Fruit fly (Drosophila melanogaster): ENCODE results near the gene Or85f.
A peak's percentile ranks its signal among the peaks of the same experiment; 100 is the strongest.

Gene Or85f

DNA sequence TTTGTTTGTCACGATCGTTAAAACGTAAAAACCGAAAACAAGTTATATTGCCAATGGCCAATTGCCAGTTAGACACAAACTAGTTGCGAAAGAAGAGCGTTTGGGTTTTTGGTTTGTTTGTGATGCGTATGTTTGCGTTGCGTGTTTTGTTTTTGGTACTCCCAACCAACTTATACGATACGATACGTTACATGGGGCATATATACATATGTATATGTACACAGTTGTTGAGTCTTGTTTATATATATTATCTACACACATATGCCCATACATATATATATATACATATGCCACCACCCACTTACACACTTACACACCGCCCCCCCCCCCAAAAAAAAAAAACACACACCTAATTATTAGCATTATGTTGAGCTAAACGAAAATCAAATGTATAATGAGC is 50.3 kb downstream of the Or85f start:
- TF ChIP-seq CG6765 (GFP tag; optimal IDR thresholded peaks at IDR 0.05) (peak; percentile 22), CG13296 (GFP tag; optimal IDR thresholded peaks at IDR 0.05) (peak; percentile 56), HmgZ (tag; optimal IDR thresholded peaks at IDR 0.05) (peak; percentile 2), wek (GFP tag; optimal IDR thresholded peaks at IDR 0.05) (peak; percentile 9), CG31224 (GFP tag; IDR thresholded peaks at IDR 0.05) (no peak), tin (GFP tag; optimal IDR thresholded peaks at IDR 0.05) (no peak), Sox100B (GFP tag; optimal IDR thresholded peaks at IDR 0.05) (no peak), row (GFP tag; IDR thresholded peaks at IDR 0.05) (no peak), ewg (GFP tag; optimal IDR thresholded peaks at IDR 0.05) (no peak), CG15601 (tag; optimal IDR thresholded peaks at IDR 0.05) (peak; percentile 23), pfk (GFP tag; optimal IDR thresholded peaks at IDR 0.05) (peak; percentile 4), ken (GFP tag; IDR thresholded peaks at IDR 0.05) (no peak), CG10543 (GFP tag; optimal IDR thresholded peaks at IDR 0.05) (peak; percentile 46), caup (GFP tag; optimal IDR thresholded peaks at IDR 0.05; ENCODE audit: severe bottlenecking) (peak; percentile 29), so (GFP tag; IDR thresholded peaks at IDR 0.05) (no peak), Nf-YC (tag; optimal IDR thresholded peaks at IDR 0.05) (peak; percentile 13), CrebB (tag; optimal IDR thresholded peaks at IDR 0.05) (peak; percentile 21), Oli (tag; optimal IDR thresholded peaks at IDR 0.05) (no peak), CG12659 (GFP tag; optimal IDR thresholded peaks at IDR 0.05) (peak; percentile 7), CG14014 (GFP tag; IDR thresholded peaks at IDR 0.05) (peak; percentile 33; the same call in 1 of the 2 replicates), Hr39 (optimal IDR thresholded peaks at IDR 0.05) (no peak), Awh (GFP tag; IDR thresholded peaks at IDR 0.05) (0 out of 2 replicates have a peak, but pooled peaks have one; percentile 15), Fer3 (tag; optimal IDR thresholded peaks at IDR 0.05) (peak; percentile 18), Meics (GFP tag; optimal IDR thresholded peaks at IDR 0.05) (peak; percentile 9), dmrt99B (tag; optimal IDR thresholded peaks at IDR 0.05) (peak; percentile 14), sens (GFP tag) (no peak), CG2678 (tag; optimal IDR thresholded peaks at IDR 0.05) (peak; percentile 47), CG1233 (GFP tag; optimal IDR thresholded peaks at IDR 0.05) (no peak), odd (GFP tag; optimal IDR thresholded peaks at IDR 0.05) (peak; percentile 15), slbo (GFP tag; IDR thresholded peaks at IDR 0.05) (no peak), sna (GFP tag; IDR thresholded peaks at IDR 0.05; ENCODE audit: partially characterized antibody) (no peak), CG34376 (GFP tag; optimal IDR thresholded peaks at IDR 0.05) (peak; percentile 28), HHEX (GFP tag; optimal IDR thresholded peaks at IDR 0.05) (peak; percentile 52), CG5180 (GFP tag; optimal IDR thresholded peaks at IDR 0.05) (no peak), Ets65A (GFP tag) (no peak), CG10979 (tag; optimal IDR thresholded peaks at IDR 0.05) (no peak), rib (GFP tag; IDR thresholded peaks at IDR 0.05) (no peak), lab (GFP tag; optimal IDR thresholded peaks at IDR 0.05) (peak; percentile 59), Xrp1 (GFP tag; IDR thresholded peaks at IDR 0.05) (peak; percentile 36; the same call in 1 of the 2 replicates), CG2116 (GFP tag; optimal IDR thresholded peaks at IDR 0.05) (no peak), CG17568 (GFP tag; optimal IDR thresholded peaks at IDR 0.05) (peak; percentile 49), seq (GFP tag; IDR thresholded peaks at IDR 0.05) (0 out of 2 replicates have a peak, but pooled peaks have one; percentile 6), CG4328 (GFP tag; optimal IDR thresholded peaks at IDR 0.05) (peak; percentile 11), Sry-δ (GFP tag; optimal IDR thresholded peaks at IDR 0.05) (no peak), Fer1 (GFP tag; optimal IDR thresholded peaks at IDR 0.05) (peak; percentile 54), cg (GFP tag; optimal IDR thresholded peaks at IDR 0.05) (no peak), Nf-YA (GFP tag; IDR thresholded peaks at IDR 0.05) (no peak), CG17359 (tag; optimal IDR thresholded peaks at IDR 0.05) (peak; percentile 36), Rfx (GFP tag; IDR thresholded peaks at IDR 0.05) (no peak), wdn (GFP tag; IDR thresholded peaks at IDR 0.05) (no peak), CG1024 (GFP tag; IDR thresholded peaks at IDR 0.05) (no peak)
